Worm (Caenorhabditis elegans) whole organism, early embryonic: ENCODE data around the gene C04A2.15.

Source experiments
- ama-1 ChIP-seq: fragments of 150-350 bp; optimal IDR thresholded peaks from 2 replicates; lab custom pipeline; 2014
- ets-7 ChIP-seq: sonication (generic microtip); optimal IDR thresholded peaks from 2 replicates; lab custom pipeline; 2016; ENCODE audit warnings: missing genotype, missing genetic modification characterization, missing compliant biosample characterization
- flt-1 ChIP-seq: fragments of 200-800 bp; sonication (Bioruptor generic); IDR thresholded peaks from 2 replicates; pipeline ENCODE4 v1.3.6; 2022; ENCODE audit warnings: missing genetic modification characterization, missing compliant biosample characterization
- hnd-1 ChIP-seq: sonication (generic microtip); optimal IDR thresholded peaks from 2 replicates; lab custom pipeline; 2016; ENCODE audit warnings: missing genetic modification characterization, missing compliant biosample characterization
- pes-1 ChIP-seq: fragments of 200-800 bp; sonication (Bioruptor generic); IDR thresholded peaks from 2 replicates; pipeline ENCODE4 v1.3.6; 2022; ENCODE audit warnings: missing genetic modification reagents, missing genetic modification characterization, missing compliant biosample characterization
- sea-1 ChIP-seq: fragments of 200-800 bp; sonication (Bioruptor generic); conservative IDR thresholded peaks from 2 replicates; pipeline ENCODE4 v1.3.6; 2022; ENCODE audit warnings: missing genetic modification characterization, missing compliant biosample characterization
- tra-4 ChIP-seq: sonication (generic microtip); optimal IDR thresholded peaks from 2 replicates; lab custom pipeline; 2017; ENCODE audit warnings: missing genetic modification characterization, missing compliant biosample characterization

DNA sequence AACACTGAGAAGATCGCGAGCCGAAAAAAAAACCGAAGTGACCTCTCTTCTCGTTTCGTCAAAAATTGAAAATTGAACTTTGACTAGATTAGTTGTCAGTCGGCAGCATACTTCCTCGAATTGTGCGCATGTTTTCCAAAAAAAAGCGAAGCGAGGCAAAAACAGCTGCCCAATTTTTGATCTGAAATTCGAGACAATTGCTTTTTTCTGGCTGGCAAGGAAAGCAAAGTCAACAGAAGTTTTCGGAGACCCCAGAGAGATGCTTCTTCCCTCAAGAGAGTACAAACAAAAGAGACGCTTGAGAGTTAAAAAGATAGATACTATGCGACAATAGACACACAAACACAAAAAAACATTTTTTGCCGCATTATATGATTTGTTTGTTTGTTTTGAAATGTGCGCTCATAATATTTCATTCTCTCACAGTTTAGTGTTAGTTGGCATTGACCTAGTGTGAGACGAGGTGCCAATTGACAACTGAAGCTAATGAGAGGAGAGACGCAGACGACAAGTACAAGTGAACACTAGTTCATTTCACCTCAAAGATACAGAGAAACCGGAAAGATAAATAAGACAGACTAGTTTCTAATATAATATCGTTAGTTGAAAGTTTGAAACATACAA is 16.0 kb upstream of the C04A2.15 start:
- no peak for TF ChIP-seq ama-1 (lab: Kevin White, UChicago)
- TF ChIP-seq sea-1 (GFP tag; lab: Robert Waterston, UW), result no peak
- no peak for TF ChIP-seq ets-7
- TF ChIP-seq flt-1 (GFP tag; lab: Robert Waterston, UW), result no peak
- TF ChIP-seq hnd-1 (tag; lab: Kevin White, UChicago), result no peak
- TF ChIP-seq tra-4 (tag; lab: Kevin White, UChicago), result no peak
- TF ChIP-seq pes-1 (GFP tag; lab: Robert Waterston, UW), result no peak
